Fruit fly (Drosophila melanogaster): ENCODE data around the gene SP1029.

SP1029 gene

DNA sequence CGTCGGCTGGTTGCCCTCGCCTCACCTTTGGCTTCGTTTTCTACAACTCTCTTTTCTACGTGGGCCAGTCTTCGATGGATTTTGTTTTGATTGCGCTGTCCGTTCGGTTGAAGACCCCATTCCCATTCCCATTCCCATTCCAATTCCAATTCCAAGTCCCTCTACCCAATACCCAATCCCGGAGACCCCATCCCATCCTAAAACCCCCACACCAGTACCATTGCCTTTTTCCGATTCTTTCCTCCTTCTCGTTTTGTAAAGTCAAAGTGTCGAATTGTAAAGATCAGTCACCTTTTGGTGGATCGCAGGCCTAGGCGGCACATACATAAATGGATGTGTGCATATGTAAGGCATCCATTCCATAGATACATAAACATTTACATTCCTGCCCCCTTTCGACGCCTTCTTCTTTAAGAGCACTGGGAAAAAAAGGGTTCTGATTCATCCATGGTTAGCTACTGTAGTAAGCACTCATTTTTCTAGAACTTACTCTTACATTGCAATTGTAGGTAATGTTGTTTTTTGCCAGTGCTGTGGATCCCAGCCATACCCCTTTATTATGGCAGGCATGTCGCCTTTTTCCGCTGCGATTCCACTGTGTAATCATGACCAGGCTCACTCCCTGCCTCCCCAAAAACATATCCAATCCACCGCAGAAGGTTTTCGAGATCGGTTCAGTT lies 49.6 kb upstream of the SP1029 start:
- peak; percentile 35 for TF ChIP-seq CG18262 (tag; optimal IDR thresholded peaks at IDR 0.05)
- no peak for TF ChIP-seq h (optimal IDR thresholded peaks at IDR 0.05)
- TF ChIP-seq emc (GFP tag; optimal IDR thresholded peaks at IDR 0.05): no peak
- peak; percentile 74 for TF ChIP-seq sens (GFP tag)
- TF ChIP-seq CG12769 (tag; optimal IDR thresholded peaks at IDR 0.05): no peak
- no peak for TF ChIP-seq CG11085 (GFP tag; IDR thresholded peaks at IDR 0.05)
- no peak for TF ChIP-seq br (optimal IDR thresholded peaks at IDR 0.05)
- TF ChIP-seq CG13775 (GFP tag; optimal IDR thresholded peaks at IDR 0.05): no peak
- TF ChIP-seq ase (GFP tag; IDR thresholded peaks at IDR 0.05): no peak
- no peak for TF ChIP-seq Six4 (GFP tag; optimal IDR thresholded peaks at IDR 0.05)
- TF ChIP-seq CG6689 (GFP tag; IDR thresholded peaks at IDR 0.05): no peak
- no peak for TF ChIP-seq sim (GFP tag; IDR thresholded peaks at IDR 0.05)
- no peak for TF ChIP-seq pum (GFP tag; optimal IDR thresholded peaks at IDR 0.05)
- peak; percentile 10 for TF ChIP-seq gsb-n (tag; optimal IDR thresholded peaks at IDR 0.05)
- no peak for TF ChIP-seq CG13287 (GFP tag; IDR thresholded peaks at IDR 0.05; ENCODE audit: partially characterized antibody)
- TF ChIP-seq bsh (GFP tag; optimal IDR thresholded peaks at IDR 0.05): peak in 1 of 2 experiments; percentile 46
- TF ChIP-seq Dek (tag; optimal IDR thresholded peaks at IDR 0.05): no peak
- no peak for TF ChIP-seq CG11247 (GFP tag; IDR thresholded peaks at IDR 0.05)
- no peak for TF ChIP-seq so (GFP tag; IDR thresholded peaks at IDR 0.05)
- no peak for TF ChIP-seq gcm2 (GFP tag; optimal IDR thresholded peaks at IDR 0.05)
- peak; percentile 78 for TF ChIP-seq Kr (GFP tag; optimal IDR thresholded peaks at IDR 0.05)
- TF ChIP-seq nmo (GFP tag; optimal IDR thresholded peaks at IDR 0.05): peak; percentile 16
- TF ChIP-seq CG10267 (tag; optimal IDR thresholded peaks at IDR 0.05): peak; percentile 29
- no peak for TF ChIP-seq sisA (GFP tag; IDR thresholded peaks at IDR 0.05)
- TF ChIP-seq CG18011 (GFP tag; optimal IDR thresholded peaks at IDR 0.05): no peak
- TF ChIP-seq CG2199 (GFP tag; IDR thresholded peaks at IDR 0.05): 0 out of 3 replicates have a peak, but pooled peaks have one; percentile 35
- no peak for TF ChIP-seq p53 (GFP tag; optimal IDR thresholded peaks at IDR 0.05)
- no peak for TF ChIP-seq pb (GFP tag; optimal IDR thresholded peaks at IDR 0.05)
- TF ChIP-seq lmd (GFP tag; IDR thresholded peaks at IDR 0.05): peak; percentile 4; the same call in 1 of the 2 replicates
- TF ChIP-seq CG1024 (GFP tag; IDR thresholded peaks at IDR 0.05): no peak
- TF ChIP-seq dmrt11E (tag; optimal IDR thresholded peaks at IDR 0.05): peak; percentile 76
- TF ChIP-seq Antp (GFP tag; optimal IDR thresholded peaks at IDR 0.05): no peak
- no peak for TF ChIP-seq CG7357 (GFP tag; IDR thresholded peaks at IDR 0.05)
- TF ChIP-seq nom (GFP tag; optimal IDR thresholded peaks at IDR 0.05): peak; percentile 52
- TF ChIP-seq kni (GFP tag; optimal IDR thresholded peaks at IDR 0.05): peak; percentile 23
- no peak for TF ChIP-seq Bgb (GFP tag; IDR thresholded peaks at IDR 0.05; ENCODE audit: partially characterized antibody)
- TF ChIP-seq CG9932 (GFP tag; IDR thresholded peaks at IDR 0.05): no peak
- TF ChIP-seq Rfx (GFP tag; IDR thresholded peaks at IDR 0.05): no peak
- TF ChIP-seq zfh1 (GFP tag; IDR thresholded peaks at IDR 0.05): 0 out of 3 replicates have a peak, but pooled peaks have one; percentile 40
- TF ChIP-seq NFAT (GFP tag; IDR thresholded peaks at IDR 0.05): no peak
- no peak for TF ChIP-seq CG5245 (GFP tag; optimal IDR thresholded peaks at IDR 0.05)
- no peak for TF ChIP-seq exex (tag; optimal IDR thresholded peaks at IDR 0.05)
- peak; percentile 17 for TF ChIP-seq CG16815 (GFP tag; optimal IDR thresholded peaks at IDR 0.05)
- peak; percentile 13 for TF ChIP-seq CG15696 (tag; optimal IDR thresholded peaks at IDR 0.05)
- no peak for TF ChIP-seq CG1529 (GFP tag; optimal IDR thresholded peaks at IDR 0.05)
- TF ChIP-seq eve (GFP tag; optimal IDR thresholded peaks at IDR 0.05): peak in 1 of 2 experiments; percentile 4
- no peak for TF ChIP-seq az2 (GFP tag; optimal IDR thresholded peaks at IDR 0.05)
- no peak for TF ChIP-seq Vsx1 (GFP tag; optimal IDR thresholded peaks at IDR 0.05)
- TF ChIP-seq CG6175 (GFP tag; IDR thresholded peaks at IDR 0.05): no peak
- no peak for TF ChIP-seq CG17359 (tag; optimal IDR thresholded peaks at IDR 0.05)
- peak; percentile 53 for TF ChIP-seq CG10979 (tag; optimal IDR thresholded peaks at IDR 0.05)
